Worm (Caenorhabditis elegans): Measurements from ENCODE around the gene cku-70.

The cku-70 gene

ce11 chrIII:11141791-11142490 is 12.7 kb upstream of the cku-70 start, which contains the start of the genes Y47D3A.1 and pola-1 (continued):
- TF ChIP-seq Y48G9A.11 (GFP tag; IDR thresholded peaks at IDR 0.05), result 0 out of 2 replicates have a peak, but pooled peaks have one; percentile 43
- no peak for TF ChIP-seq nhr-10 (tag; optimal IDR thresholded peaks at IDR 0.05)
- TF ChIP-seq pqm-1 (tag; optimal IDR thresholded peaks at IDR 0.05), result no peak
- TF ChIP-seq snpc-4 (tag; optimal IDR thresholded peaks at IDR 0.05), result no peak
- TF ChIP-seq set-16 (GFP tag; IDR thresholded peaks at IDR 0.05), result no peak
- TF ChIP-seq zag-1 (tag; optimal IDR thresholded peaks at IDR 0.05), result no peak
- TF ChIP-seq sdz-12 (GFP tag; optimal IDR thresholded peaks at IDR 0.05), result no peak
- no peak for TF ChIP-seq egl-27 (tag; optimal IDR thresholded peaks at IDR 0.05)
- no peak for TF ChIP-seq lin-15B (tag; optimal IDR thresholded peaks at IDR 0.05)
- no peak for TF ChIP-seq spr-1 (tag; optimal IDR thresholded peaks at IDR 0.05)
- TF ChIP-seq nhr-25 (tag; optimal IDR thresholded peaks at IDR 0.05; ENCODE audit: borderline replicate concordance, insufficient read depth), result no peak
- no peak for TF ChIP-seq dmd-8 (GFP tag; IDR thresholded peaks at IDR 0.05)
- no peak for TF ChIP-seq F49E8.2 (tag; optimal IDR thresholded peaks at IDR 0.05; ENCODE audit: borderline replicate concordance)
- TF ChIP-seq jun-1 (tag; optimal IDR thresholded peaks at IDR 0.05), result no peak
- TF ChIP-seq mes-2 (tag; optimal IDR thresholded peaks at IDR 0.05; ENCODE audit: poor library complexity, severe bottlenecking), result peak; percentile 96
- TF ChIP-seq zfp-2 (tag; optimal IDR thresholded peaks at IDR 0.05), result no peak
- no peak for TF ChIP-seq ceh-28 (tag; optimal IDR thresholded peaks at IDR 0.05)
- peak; percentile 1 for TF ChIP-seq nhr-102 (tag; optimal IDR thresholded peaks at IDR 0.05)
- TF ChIP-seq T20F7.1 (GFP tag; optimal IDR thresholded peaks at IDR 0.05), result no peak
- TF ChIP-seq ceh-62 (tag; optimal IDR thresholded peaks at IDR 0.05), result no peak
- TF ChIP-seq nhr-28 (tag; optimal IDR thresholded peaks at IDR 0.05), result peak; percentile 68
- peak; percentile 66 for TF ChIP-seq rbr-2 (tag; optimal IDR thresholded peaks at IDR 0.05)
- TF ChIP-seq hlh-11 (tag; optimal IDR thresholded peaks at IDR 0.05), result peak; percentile 54
- no peak for TF ChIP-seq mxl-2 (GFP tag; conservative IDR thresholded peaks at IDR 0.05)
- TF ChIP-seq lir-3 (tag; optimal IDR thresholded peaks at IDR 0.05), result no peak
- TF ChIP-seq R02D3.7 (tag; optimal IDR thresholded peaks at IDR 0.05), result no peak
- TF ChIP-seq zfp-3 (GFP tag; conservative IDR thresholded peaks at IDR 0.05), result no peak
- TF ChIP-seq F37D6.2 (tag; optimal IDR thresholded peaks at IDR 0.05), result peak; percentile 20
- 0 out of 2 replicates have a peak, but pooled peaks have one; percentile 66 for TF ChIP-seq ceh-44 (GFP tag; IDR thresholded peaks at IDR 0.05)
- no peak for TF ChIP-seq nhr-42 (GFP tag; IDR thresholded peaks at IDR 0.05)
- TF ChIP-seq dve-1 (tag; optimal IDR thresholded peaks at IDR 0.05; ENCODE audit: insufficient read depth), result peak; percentile 81
- no peak for TF ChIP-seq Y5F2A.4 (GFP tag; optimal IDR thresholded peaks at IDR 0.05)
- TF ChIP-seq mdl-1 (tag; optimal IDR thresholded peaks at IDR 0.05), result peak in 1 of 2 experiments; percentile 43
- TF ChIP-seq php-3 (GFP tag; IDR thresholded peaks at IDR 0.05), result no peak
- peak; percentile 86 for TF ChIP-seq mep-1 (tag; optimal IDR thresholded peaks at IDR 0.05)
- TF ChIP-seq Y75B8A.6 (GFP tag; IDR thresholded peaks at IDR 0.05), result no peak
- TF ChIP-seq unc-130 (GFP tag; optimal IDR thresholded peaks at IDR 0.05), result peak; percentile 89
- peak; percentile 74 for TF ChIP-seq hmg-1.1 (GFP tag; IDR thresholded peaks at IDR 0.05)
- TF ChIP-seq daf-8 (GFP tag; IDR thresholded peaks at IDR 0.05), result no peak
- TF ChIP-seq aha-1 (tag), result peak; percentile 84
- TF ChIP-seq cey-2 (tag; optimal IDR thresholded peaks at IDR 0.05; ENCODE audit: borderline replicate concordance, insufficient read depth), result no peak
- no peak for TF ChIP-seq fos-1 (tag; optimal IDR thresholded peaks at IDR 0.05)
- no peak for TF ChIP-seq dmd-9 (GFP tag; IDR thresholded peaks at IDR 0.05)
- no peak for TF ChIP-seq daf-19 (GFP tag; conservative IDR thresholded peaks at IDR 0.05)
- TF ChIP-seq madf-9 (GFP tag; conservative IDR thresholded peaks at IDR 0.05), result 0 out of 2 replicates have a peak, but pooled peaks have one; percentile 23
- no peak for TF ChIP-seq gei-8 (GFP tag; optimal IDR thresholded peaks at IDR 0.05)
- no peak for TF ChIP-seq ZK337.2 (GFP tag; IDR thresholded peaks at IDR 0.05)
- no peak for TF ChIP-seq F10B5.3 (tag; optimal IDR thresholded peaks at IDR 0.05)
- TF ChIP-seq nhr-48 (tag; optimal IDR thresholded peaks at IDR 0.05), result no peak
- no peak for TF ChIP-seq nhr-237 (tag; optimal IDR thresholded peaks at IDR 0.05)
